Fruit fly (Drosophila melanogaster) whole organism, embryonic: ENCODE data around the gene CG12674.

Source experiments
- Atf-2 ChIP-seq: fragments of 200-800 bp; sonication (Bioruptor generic); optimal IDR thresholded peaks from 2 replicates; lab custom pipeline; 2016; ENCODE audit warnings: missing biosample characterization, missing genetic modification characterization
- Bgb ChIP-seq: fragments of 200-800 bp; sonication (Bioruptor generic); IDR thresholded peaks from 2 replicates; pipeline ENCODE4 v1.3.6; 2022; ENCODE audit warnings: missing biosample characterization, missing genetic modification characterization; ENCODE audit not compliant: partially characterized antibody
- CG11560 ChIP-seq: fragments of 200-800 bp; sonication (Bioruptor generic); IDR thresholded peaks from 3 replicates; pipeline ENCODE4 v1.3.6; 2022; ENCODE audit warnings: missing biosample characterization, missing genetic modification characterization
- CG12236 ChIP-seq: fragments of 200-800 bp; sonication (Bioruptor generic); optimal IDR thresholded peaks from 2 replicates; lab custom pipeline; 2016; ENCODE audit warnings: missing biosample characterization, missing genetic modification characterization
- CG12942 ChIP-seq: fragments of 200-800 bp; sonication (Bioruptor generic); optimal IDR thresholded peaks from 3 replicates; lab custom pipeline; 2016; ENCODE audit warnings: missing biosample characterization, missing genetic modification characterization
- CG13894 ChIP-seq: fragments of 200-800 bp; sonication (Bioruptor generic); optimal IDR thresholded peaks from 3 replicates; lab custom pipeline; 2018; ENCODE audit warnings: missing biosample characterization, mild to moderate bottlenecking, missing genetic modification characterization, moderate library complexity
- CG15269 ChIP-seq: fragments of 200-800 bp; sonication (Bioruptor generic); optimal IDR thresholded peaks from 2 replicates; lab custom pipeline; 2018; ENCODE audit warnings: missing biosample characterization, mild to moderate bottlenecking, missing genetic modification characterization, moderate library complexity
- CG17328 ChIP-seq: fragments of 200-800 bp; sonication (Bioruptor generic); IDR thresholded peaks from 2 replicates; pipeline ENCODE4 v1.3.6; 2022; ENCODE audit warnings: missing biosample characterization, missing genetic modification characterization
- CG17361 ChIP-seq: fragments of 200-800 bp; sonication (Bioruptor generic); IDR thresholded peaks from 3 replicates; pipeline ENCODE4 v1.3.6; 2022; ENCODE audit warnings: missing biosample characterization, missing genetic modification characterization
- CG4328 ChIP-seq: fragments of 200-800 bp; sonication (Bioruptor generic); optimal IDR thresholded peaks from 3 replicates; lab custom pipeline; 2017; ENCODE audit warnings: missing biosample characterization, missing genetic modification reagents, missing genetic modification characterization
- CG4404 ChIP-seq: fragments of 200-800 bp; sonication (Bioruptor generic); IDR thresholded peaks from 2 replicates; pipeline ENCODE4 v1.3.6; 2022; ENCODE audit warnings: missing biosample characterization, missing genetic modification characterization
- CG4820 ChIP-seq: fragments of 200-800 bp; sonication (Bioruptor generic); optimal IDR thresholded peaks from 3 replicates; lab custom pipeline; 2016; ENCODE audit warnings: missing biosample characterization, missing genetic modification characterization
- CG6175 ChIP-seq: fragments of 200-800 bp; sonication (Bioruptor generic); IDR thresholded peaks from 3 replicates; pipeline ENCODE4 v1.3.6; 2022; ENCODE audit warnings: missing biosample characterization, missing genetic modification characterization
- CG6254 ChIP-seq: fragments of 200-800 bp; sonication (Bioruptor generic); optimal IDR thresholded peaks from 3 replicates; lab custom pipeline; 2017; ENCODE audit warnings: mild to moderate bottlenecking, missing biosample characterization, missing genetic modification reagents, missing genetic modification characterization
- CG6683 ChIP-seq: fragments of 200-800 bp; sonication (Bioruptor generic); optimal IDR thresholded peaks from 2 replicates; lab custom pipeline; 2017; ENCODE audit warnings: missing biosample characterization, mild to moderate bottlenecking, missing genetic modification characterization, missing genetic modification reagents
- CG6791 ChIP-seq: fragments of 200-800 bp; sonication (Bioruptor generic); IDR thresholded peaks from 3 replicates; pipeline ENCODE4 v1.3.6; 2022; ENCODE audit warnings: missing biosample characterization, missing genetic modification characterization; ENCODE audit not compliant: partially characterized antibody
- CG8359 ChIP-seq: fragments of 200-800 bp; sonication (Bioruptor generic); optimal IDR thresholded peaks from 2 replicates; lab custom pipeline; 2017; ENCODE audit warnings: missing biosample characterization, mild to moderate bottlenecking, missing genetic modification characterization, borderline replicate concordance
- CG9609 ChIP-seq: fragments of 200-800 bp; sonication (Bioruptor generic); optimal IDR thresholded peaks from 3 replicates; lab custom pipeline; 2016; ENCODE audit warnings: missing biosample characterization, missing genetic modification characterization
- CG9876 ChIP-seq: fragments of 200-800 bp; sonication (Bioruptor generic); optimal IDR thresholded peaks from 2 replicates; lab custom pipeline; 2016; ENCODE audit warnings: missing biosample characterization, missing genetic modification characterization
- Dip3 ChIP-seq: fragments of 200-800 bp; sonication (Bioruptor generic); optimal IDR thresholded peaks from 3 replicates; lab custom pipeline; 2016; ENCODE audit warnings: missing biosample characterization, missing genetic modification characterization
- Ets97D ChIP-seq: fragments of 200-800 bp; sonication (Bioruptor generic); optimal IDR thresholded peaks from 3 replicates; lab custom pipeline; 2016; ENCODE audit warnings: missing biosample characterization, missing genetic modification characterization
- Hand ChIP-seq: fragments of 200-800 bp; sonication (Bioruptor generic); optimal IDR thresholded peaks from 2 replicates; lab custom pipeline; 2017; ENCODE audit warnings: mild to moderate bottlenecking, missing biosample characterization, missing genetic modification reagents, missing genetic modification characterization
- Lim3 ChIP-seq: fragments of 200-800 bp; sonication (Bioruptor generic); IDR thresholded peaks from 2 replicates; pipeline ENCODE4 v1.3.6; 2022; ENCODE audit warnings: missing biosample characterization, missing genetic modification characterization
- MESR4 ChIP-seq: fragments of 200-800 bp; sonication (Bioruptor generic); optimal IDR thresholded peaks from 2 replicates; lab custom pipeline; 2018; ENCODE audit warnings: missing biosample characterization, mild to moderate bottlenecking, missing genetic modification characterization, moderate library complexity
- NC2β ChIP-seq: fragments of 200-800 bp; sonication (Bioruptor generic); optimal IDR thresholded peaks from 2 replicates; lab custom pipeline; 2016; ENCODE audit warnings: missing biosample characterization, missing genetic modification characterization
- NFAT ChIP-seq: fragments of 200-800 bp; sonication (Bioruptor generic); IDR thresholded peaks from 2 replicates; pipeline ENCODE4 v1.3.6; 2022; ENCODE audit warnings: missing biosample characterization, missing genetic modification characterization
- Nf-YA ChIP-seq: fragments of 200-800 bp; sonication (Bioruptor generic); IDR thresholded peaks from 2 replicates; pipeline ENCODE4 v1.3.6; 2022; ENCODE audit warnings: missing biosample characterization, missing genetic modification characterization
- Pdp1 ChIP-seq, 2 experiments: fragments of 200-800 bp; sonication (Bioruptor generic); optimal IDR thresholded peaks; 3 replicates each; lab custom pipeline; 2016; ENCODE audit warnings: missing biosample characterization in 2 of 2, missing genetic modification characterization in 2 of 2, mild to moderate bottlenecking in 1 of 2, moderate library complexity in 1 of 2
- Poxn ChIP-seq: fragments of 200-800 bp; sonication (Bioruptor generic); IDR thresholded peaks from 2 replicates; pipeline ENCODE4 v1.3.6; 2022; ENCODE audit warnings: missing biosample characterization, missing genetic modification characterization
- al ChIP-seq: fragments of 200-800 bp; sonication (Bioruptor generic); IDR thresholded peaks from 2 replicates; pipeline ENCODE4 v1.3.6; 2022; ENCODE audit warnings: missing biosample characterization, missing genetic modification characterization
- ase ChIP-seq: fragments of 200-800 bp; sonication (Bioruptor generic); IDR thresholded peaks from 3 replicates; pipeline ENCODE4 v1.3.6; 2022; ENCODE audit warnings: missing biosample characterization, missing genetic modification characterization
- ato ChIP-seq: fragments of 200-800 bp; sonication (Bioruptor generic); IDR thresholded peaks from 2 replicates; pipeline ENCODE4 v1.3.6; 2022; ENCODE audit warnings: missing biosample characterization, missing genetic modification characterization; ENCODE audit not compliant: partially characterized antibody
- bigmax ChIP-seq: fragments of 200-800 bp; sonication (Bioruptor generic); optimal IDR thresholded peaks from 2 replicates; lab custom pipeline; 2018; ENCODE audit warnings: missing biosample characterization, mild to moderate bottlenecking, missing genetic modification characterization
- da ChIP-seq: fragments of 200-800 bp; sonication (Bioruptor generic); optimal IDR thresholded peaks from 2 replicates; lab custom pipeline; 2016; ENCODE audit warnings: missing biosample characterization, missing genetic modification characterization
- dimm ChIP-seq: fragments of 200-800 bp; sonication (Bioruptor generic); IDR thresholded peaks from 2 replicates; pipeline ENCODE4 v1.3.6; 2022; ENCODE audit warnings: missing biosample characterization, missing genetic modification characterization
- ems ChIP-seq: fragments of 200-800 bp; sonication (Bioruptor generic); optimal IDR thresholded peaks from 3 replicates; lab custom pipeline; 2016; ENCODE audit warnings: missing biosample characterization, missing genetic modification characterization
- fd102C ChIP-seq: fragments of 200-800 bp; sonication (Bioruptor generic); optimal IDR thresholded peaks from 2 replicates; lab custom pipeline; 2018; ENCODE audit warnings: missing biosample characterization, mild to moderate bottlenecking, missing genetic modification characterization, moderate library complexity
- fd96Cb ChIP-seq: fragments of 200-800 bp; sonication (Bioruptor generic); optimal IDR thresholded peaks from 2 replicates; lab custom pipeline; 2018; ENCODE audit warnings: missing biosample characterization, mild to moderate bottlenecking, missing genetic modification characterization, moderate library complexity
- kah ChIP-seq: fragments of 200-800 bp; sonication (Bioruptor generic); optimal IDR thresholded peaks from 2 replicates; lab custom pipeline; 2018; ENCODE audit warnings: missing biosample characterization, mild to moderate bottlenecking, missing genetic modification characterization
- kay ChIP-seq: fragments of 200-800 bp; sonication (Bioruptor generic); optimal IDR thresholded peaks from 2 replicates; lab custom pipeline; 2016; ENCODE audit warnings: missing biosample characterization, missing genetic modification characterization
- klu ChIP-seq: fragments of 200-800 bp; sonication (Bioruptor generic); IDR thresholded peaks from 2 replicates; pipeline ENCODE4 v1.3.6; 2022; ENCODE audit warnings: missing biosample characterization, missing genetic modification characterization
- mld ChIP-seq: fragments of 200-800 bp; sonication (Bioruptor generic); IDR thresholded peaks from 3 replicates; pipeline ENCODE4 v1.3.6; 2022; ENCODE audit warnings: missing biosample characterization, missing genetic modification characterization; ENCODE audit not compliant: partially characterized antibody
- nerfin-1 ChIP-seq: fragments of 200-800 bp; sonication (Bioruptor generic); optimal IDR thresholded peaks from 3 replicates; lab custom pipeline; 2019; ENCODE audit warnings: missing biosample characterization, mild to moderate bottlenecking, missing genetic modification characterization, moderate library complexity
- nmo ChIP-seq: fragments of 200-800 bp; sonication (Bioruptor generic); optimal IDR thresholded peaks from 2 replicates; lab custom pipeline; 2018; ENCODE audit warnings: missing biosample characterization, mild to moderate bottlenecking, missing genetic modification characterization, moderate library complexity
- pnt ChIP-seq: fragments of 200-800 bp; sonication (Bioruptor generic); optimal IDR thresholded peaks from 3 replicates; lab custom pipeline; 2016; ENCODE audit warnings: missing biosample characterization, missing genetic modification characterization
- ranshi ChIP-seq: fragments of 200-800 bp; sonication (Bioruptor generic); IDR thresholded peaks from 2 replicates; pipeline ENCODE4 v1.3.6; 2022; ENCODE audit warnings: missing biosample characterization, missing genetic modification characterization
- slp2 ChIP-seq: fragments of 200-800 bp; sonication (Bioruptor generic); optimal IDR thresholded peaks from 2 replicates; lab custom pipeline; 2016; ENCODE audit warnings: missing biosample characterization, missing genetic modification characterization
- tx ChIP-seq: fragments of 200-800 bp; sonication (Bioruptor generic); optimal IDR thresholded peaks from 2 replicates; lab custom pipeline; 2016; ENCODE audit warnings: missing biosample characterization, missing genetic modification characterization
- unc-4 ChIP-seq: fragments of 200-800 bp; sonication (Bioruptor generic); IDR thresholded peaks from 2 replicates; pipeline ENCODE4 v1.3.6; 2022; ENCODE audit warnings: missing biosample characterization, missing genetic modification characterization; ENCODE audit not compliant: partially characterized antibody
- wdn ChIP-seq: fragments of 200-800 bp; sonication (Bioruptor generic); IDR thresholded peaks from 2 replicates; pipeline ENCODE4 v1.3.6; 2022; ENCODE audit warnings: missing biosample characterization, missing genetic modification characterization

CG12674 gene

dm6 chr2L:2037551-2038252 is 42.0 kb upstream of the CG12674 start (continued):
- TF ChIP-seq CG4404 = no peak
- no peak for TF ChIP-seq kay
- no peak for TF ChIP-seq CG4820
- TF ChIP-seq wdn (GFP tag; lab: Robert Waterston, UW) = no peak
- TF ChIP-seq bigmax = no peak
- no peak for TF ChIP-seq CG15269
- TF ChIP-seq nerfin-1 (tag; lab: Kevin White, UChicago) = peak; percentile 72
- peak; percentile 60; the same call in 2 of the 3 replicates for TF ChIP-seq mld (GFP tag; lab: Robert Waterston, UW)
- TF ChIP-seq CG17328 (GFP tag; lab: Robert Waterston, UW) = 0 out of 2 replicates have a peak, but pooled peaks have one; percentile 8
- TF ChIP-seq unc-4 = peak; percentile 93
- peak; percentile 89 for TF ChIP-seq Ets97D
- TF ChIP-seq ase = no peak
- peak; percentile 95 for TF ChIP-seq MESR4 (GFP tag; lab: Kevin White, UChicago)
- TF ChIP-seq CG11560 = peak; percentile 62; the same call in 2 of the 3 replicates
- TF ChIP-seq Nf-YA (GFP tag; lab: Robert Waterston, UW) = no peak
- TF ChIP-seq Lim3 (GFP tag; lab: Robert Waterston, UW) = no peak
- no peak for TF ChIP-seq Atf-2 (GFP tag; lab: Kevin White, UChicago)
- TF ChIP-seq ranshi (GFP tag; lab: Robert Waterston, UW) = no peak
- TF ChIP-seq CG6683 (GFP tag; lab: Kevin White, UChicago) = no peak
- TF ChIP-seq CG8359 = no peak
- no peak for TF ChIP-seq CG12942 (GFP tag; lab: Kevin White, UChicago)
- TF ChIP-seq Poxn (GFP tag; lab: Robert Waterston, UW) = no peak
- TF ChIP-seq fd102C (GFP tag; lab: Kevin White, UChicago) = no peak
- TF ChIP-seq Bgb = peak; percentile 96
- peak; percentile 84 for TF ChIP-seq ato (GFP tag; lab: Robert Waterston, UW)
- TF ChIP-seq CG6175 (GFP tag; lab: Robert Waterston, UW) = no peak
- no peak for TF ChIP-seq CG6254 (GFP tag; lab: Kevin White, UChicago)
- peak; percentile 21 for TF ChIP-seq Dip3
- TF ChIP-seq tx = no peak
- TF ChIP-seq ems (GFP tag; lab: Kevin White, UChicago) = peak; percentile 22
- no peak for TF ChIP-seq CG9876 (GFP tag; lab: Kevin White, UChicago)
- TF ChIP-seq slp2 = no peak
- peak in 1 of 2 experiments; percentile 98 for TF ChIP-seq Pdp1 (GFP tag; optimal IDR thresholded peaks at IDR 0.05; lab: Kevin White, UChicago)
- peak; percentile 84 for TF ChIP-seq nmo (GFP tag; lab: Kevin White, UChicago)
- TF ChIP-seq NFAT = peak; percentile 12; the same call in 1 of the 2 replicates
- TF ChIP-seq dimm (GFP tag; lab: Robert Waterston, UW) = no peak
- TF ChIP-seq CG13894 (tag; lab: Kevin White, UChicago) = peak; percentile 46
- 0 out of 3 replicates have a peak, but pooled peaks have one; percentile 28 for TF ChIP-seq CG17361 (GFP tag; lab: Robert Waterston, UW)
- peak; percentile 91 for TF ChIP-seq CG6791 (GFP tag; lab: Robert Waterston, UW)
- no peak for TF ChIP-seq fd96Cb
- TF ChIP-seq da (GFP tag; lab: Kevin White, UChicago) = no peak
- TF ChIP-seq CG9609 (GFP tag; lab: Kevin White, UChicago) = peak; percentile 53
- no peak for TF ChIP-seq CG4328 (GFP tag; lab: Kevin White, UChicago)
- no peak for TF ChIP-seq kah (GFP tag; lab: Kevin White, UChicago)
- no peak for TF ChIP-seq CG12236
- peak; percentile 19 for TF ChIP-seq NC2β
- no peak for TF ChIP-seq al
- TF ChIP-seq klu = no peak
- TF ChIP-seq Hand (GFP tag; lab: Kevin White, UChicago) = no peak
- TF ChIP-seq pnt = no peak
